Fruit fly (Drosophila melanogaster) whole organism, embryonic: ENCODE measurements around the gene Mdh1.

Experiments used
- Bteb2 ChIP-seq: fragments of 200-800 bp; sonication (Bioruptor generic); optimal IDR thresholded peaks from 2 replicates; lab custom pipeline; 2016; ENCODE audit warnings: missing biosample characterization, missing genetic modification characterization
- CG10462 ChIP-seq: fragments of 200-800 bp; sonication (Bioruptor generic); optimal IDR thresholded peaks from 2 replicates; lab custom pipeline; 2016; ENCODE audit warnings: missing biosample characterization, missing genetic modification characterization
- CG10979 ChIP-seq: fragments of 200-800 bp; sonication (Bioruptor generic); optimal IDR thresholded peaks from 2 replicates; lab custom pipeline; 2018; ENCODE audit warnings: missing biosample characterization, mild to moderate bottlenecking, missing genetic modification characterization, moderate library complexity
- CG11398 ChIP-seq: fragments of 200-800 bp; sonication (Bioruptor generic); optimal IDR thresholded peaks from 2 replicates; lab custom pipeline; 2016; ENCODE audit warnings: missing biosample characterization, missing genetic modification characterization
- CG12391 ChIP-seq: fragments of 200-800 bp; sonication (Bioruptor generic); optimal IDR thresholded peaks from 3 replicates; lab custom pipeline; 2018; ENCODE audit warnings: missing biosample characterization, mild to moderate bottlenecking, missing genetic modification characterization, moderate library complexity
- CG15269 ChIP-seq: fragments of 200-800 bp; sonication (Bioruptor generic); optimal IDR thresholded peaks from 2 replicates; lab custom pipeline; 2018; ENCODE audit warnings: missing biosample characterization, mild to moderate bottlenecking, missing genetic modification characterization, moderate library complexity
- CG15514 ChIP-seq: fragments of 200-800 bp; sonication (Bioruptor generic); optimal IDR thresholded peaks from 3 replicates; lab custom pipeline; 2017; ENCODE audit warnings: missing biosample characterization, missing genetic modification characterization, mild to moderate bottlenecking, moderate library complexity, missing genetic modification reagents
- CG17912 ChIP-seq: fragments of 200-800 bp; sonication (Bioruptor generic); optimal IDR thresholded peaks from 2 replicates; lab custom pipeline; 2018; ENCODE audit warnings: missing biosample characterization, mild to moderate bottlenecking, missing genetic modification characterization
- CG31224 ChIP-seq: fragments of 200-800 bp; sonication (Bioruptor generic); IDR thresholded peaks from 2 replicates; pipeline ENCODE4 v1.3.6; 2022; ENCODE audit warnings: missing biosample characterization, missing genetic modification characterization
- CG31388 ChIP-seq: fragments of 200-800 bp; sonication (Bioruptor generic); optimal IDR thresholded peaks from 2 replicates; lab custom pipeline; 2016; ENCODE audit warnings: missing biosample characterization, missing genetic modification characterization
- CG3281 ChIP-seq: fragments of 200-800 bp; sonication (Bioruptor generic); optimal IDR thresholded peaks from 3 replicates; lab custom pipeline; 2017; ENCODE audit warnings: missing biosample characterization, mild to moderate bottlenecking, missing genetic modification characterization
- CG34376 ChIP-seq: fragments of 200-800 bp; sonication (Bioruptor generic); optimal IDR thresholded peaks from 2 replicates; lab custom pipeline; 2018; ENCODE audit warnings: missing biosample characterization, mild to moderate bottlenecking, missing genetic modification characterization
- CG3847 ChIP-seq: fragments of 200-800 bp; sonication (Bioruptor generic); IDR thresholded peaks from 2 replicates; pipeline ENCODE4 v1.3.6; 2022; ENCODE audit warnings: missing biosample characterization, missing genetic modification characterization
- CG4820 ChIP-seq: fragments of 200-800 bp; sonication (Bioruptor generic); optimal IDR thresholded peaks from 3 replicates; lab custom pipeline; 2016; ENCODE audit warnings: missing biosample characterization, missing genetic modification characterization
- CG5180 ChIP-seq: fragments of 200-800 bp; sonication (Bioruptor generic); optimal IDR thresholded peaks from 3 replicates; lab custom pipeline; 2017; ENCODE audit warnings: missing biosample characterization, missing genetic modification characterization, mild to moderate bottlenecking, moderate library complexity, missing genetic modification reagents
- CG8281 ChIP-seq: fragments of 200-800 bp; sonication (Bioruptor generic); optimal IDR thresholded peaks from 2 replicates; lab custom pipeline; 2018; ENCODE audit warnings: missing biosample characterization, mild to moderate bottlenecking, missing genetic modification characterization, moderate library complexity
- CG8765 ChIP-seq: fragments of 200-800 bp; sonication (Bioruptor generic); IDR thresholded peaks from 2 replicates; pipeline ENCODE4 v1.3.6; 2022; ENCODE audit warnings: missing biosample characterization, missing genetic modification characterization
- Deaf1 ChIP-seq: fragments of 200-800 bp; optimal IDR thresholded peaks from 3 replicates; lab custom pipeline; 2019; ENCODE audit warnings: missing biosample characterization, mild to moderate bottlenecking, missing genetic modification characterization, moderate library complexity
- Dek ChIP-seq: fragments of 200-800 bp; sonication (Bioruptor generic); optimal IDR thresholded peaks from 3 replicates; lab custom pipeline; 2019; ENCODE audit warnings: missing biosample characterization, mild to moderate bottlenecking, missing genetic modification characterization, moderate library complexity
- Dp ChIP-seq: fragments of 200-800 bp; sonication (Bioruptor generic); optimal IDR thresholded peaks from 2 replicates; lab custom pipeline; 2018; ENCODE audit warnings: missing biosample characterization, mild to moderate bottlenecking, missing genetic modification characterization, moderate library complexity
- H2.0 ChIP-seq: fragments of 200-800 bp; sonication (Bioruptor generic); IDR thresholded peaks from 2 replicates; pipeline ENCODE4 v1.3.6; 2022; ENCODE audit warnings: missing biosample characterization, missing genetic modification characterization
- HLH3B ChIP-seq: fragments of 200-800 bp; sonication (Bioruptor generic); IDR thresholded peaks from 2 replicates; pipeline ENCODE4 v1.3.6; 2022; ENCODE audit warnings: missing biosample characterization, missing genetic modification characterization
- Hey ChIP-seq: fragments of 200-800 bp; sonication (Bioruptor generic); optimal IDR thresholded peaks from 3 replicates; lab custom pipeline; 2018; ENCODE audit warnings: missing biosample characterization, mild to moderate bottlenecking, missing genetic modification characterization
- Mad ChIP-seq: fragments of 200-800 bp; sonication (Bioruptor generic); optimal IDR thresholded peaks from 2 replicates; lab custom pipeline; 2016; ENCODE audit warnings: missing biosample characterization, missing genetic modification characterization
- Mes4 ChIP-seq: fragments of 200-800 bp; sonication (Bioruptor generic); optimal IDR thresholded peaks from 2 replicates; lab custom pipeline; 2016; ENCODE audit warnings: missing biosample characterization, missing genetic modification characterization
- Oli ChIP-seq: fragments of 200-800 bp; sonication (Bioruptor generic); optimal IDR thresholded peaks from 2 replicates; lab custom pipeline; 2018; ENCODE audit warnings: missing biosample characterization, mild to moderate bottlenecking, missing genetic modification characterization, moderate library complexity
- Six4 ChIP-seq: fragments of 200-800 bp; sonication (Bioruptor generic); optimal IDR thresholded peaks from 2 replicates; lab custom pipeline; 2016; ENCODE audit warnings: missing biosample characterization, missing genetic modification characterization
- Sry-β ChIP-seq: fragments of 200-800 bp; sonication (Bioruptor generic); optimal IDR thresholded peaks from 2 replicates; lab custom pipeline; 2018; ENCODE audit warnings: missing biosample characterization, mild to moderate bottlenecking, missing genetic modification characterization, moderate library complexity
- Sry-δ ChIP-seq: fragments of 200-800 bp; sonication (Bioruptor generic); optimal IDR thresholded peaks from 2 replicates; lab custom pipeline; 2016; ENCODE audit warnings: missing biosample characterization, missing genetic modification characterization
- Usf ChIP-seq: fragments of 200-800 bp; sonication (Bioruptor generic); optimal IDR thresholded peaks from 2 replicates; lab custom pipeline; 2017; ENCODE audit warnings: missing genotype, missing biosample characterization, missing genetic modification characterization
- abd-A ChIP-seq: fragments of 200-800 bp; sonication (Bioruptor generic); optimal IDR thresholded peaks from 3 replicates; lab custom pipeline; 2019; ENCODE audit warnings: missing biosample characterization, mild to moderate bottlenecking, missing genetic modification characterization, moderate library complexity
- ato ChIP-seq: fragments of 200-800 bp; sonication (Bioruptor generic); IDR thresholded peaks from 2 replicates; pipeline ENCODE4 v1.3.6; 2022; ENCODE audit warnings: missing biosample characterization, missing genetic modification characterization; ENCODE audit not compliant: partially characterized antibody
- crc ChIP-seq: fragments of 200-800 bp; sonication (Bioruptor generic); optimal IDR thresholded peaks from 2 replicates; lab custom pipeline; 2016; ENCODE audit warnings: missing biosample characterization, missing genetic modification characterization
- crol ChIP-seq: fragments of 200-800 bp; sonication (Bioruptor generic); IDR thresholded peaks from 2 replicates; pipeline ENCODE4 v1.3.6; 2022; ENCODE audit warnings: missing biosample characterization, missing genetic modification characterization
- da ChIP-seq: fragments of 200-800 bp; sonication (Bioruptor generic); optimal IDR thresholded peaks from 2 replicates; lab custom pipeline; 2016; ENCODE audit warnings: missing biosample characterization, missing genetic modification characterization
- disco-r ChIP-seq: fragments of 200-800 bp; sonication (Bioruptor generic); optimal IDR thresholded peaks from 2 replicates; lab custom pipeline; 2016; ENCODE audit warnings: missing biosample characterization, missing genetic modification characterization
- dmrt11E ChIP-seq: fragments of 200-800 bp; sonication (Bioruptor generic); optimal IDR thresholded peaks from 3 replicates; lab custom pipeline; 2018; ENCODE audit warnings: missing biosample characterization, mild to moderate bottlenecking, missing genetic modification characterization, moderate library complexity
- dmrt99B ChIP-seq: fragments of 200-800 bp; sonication (Bioruptor generic); optimal IDR thresholded peaks from 2 replicates; lab custom pipeline; 2018; ENCODE audit warnings: missing biosample characterization, mild to moderate bottlenecking, missing genetic modification characterization, moderate library complexity
- emc ChIP-seq: fragments of 200-800 bp; sonication (Bioruptor generic); optimal IDR thresholded peaks from 2 replicates; lab custom pipeline; 2016; ENCODE audit warnings: missing biosample characterization, missing genetic modification characterization
- gem ChIP-seq: fragments of 200-800 bp; sonication (Bioruptor generic); optimal IDR thresholded peaks from 2 replicates; lab custom pipeline; 2019; ENCODE audit warnings: missing biosample characterization, mild to moderate bottlenecking, missing genetic modification characterization, moderate library complexity
- gsb ChIP-seq: fragments of 200-800 bp; sonication (Bioruptor generic); IDR thresholded peaks from 2 replicates; pipeline ENCODE4 v1.3.6; 2022; ENCODE audit warnings: missing biosample characterization, missing genetic modification characterization
- ind ChIP-seq: fragments of 200-800 bp; sonication (Bioruptor generic); optimal IDR thresholded peaks from 3 replicates; lab custom pipeline; 2016; ENCODE audit warnings: missing biosample characterization, missing genetic modification characterization
- pb ChIP-seq: fragments of 200-800 bp; sonication (Bioruptor generic); optimal IDR thresholded peaks from 3 replicates; lab custom pipeline; 2016; ENCODE audit warnings: missing biosample characterization, missing genetic modification characterization
- phol ChIP-seq: fragments of 200-800 bp; sonication (Bioruptor generic); optimal IDR thresholded peaks from 3 replicates; lab custom pipeline; 2018; ENCODE audit warnings: missing biosample characterization, mild to moderate bottlenecking, missing genetic modification characterization, moderate library complexity
- slbo ChIP-seq: fragments of 200-800 bp; sonication (Bioruptor generic); IDR thresholded peaks from 2 replicates; pipeline ENCODE4 v1.3.6; 2022; ENCODE audit warnings: missing biosample characterization, missing genetic modification characterization
- toy ChIP-seq: fragments of 200-800 bp; sonication (Bioruptor generic); IDR thresholded peaks from 2 replicates; pipeline ENCODE4 v1.3.6; 2022; ENCODE audit warnings: missing biosample characterization, missing genetic modification characterization
- ttk ChIP-seq: fragments of 200-800 bp; sonication (Bioruptor generic); IDR thresholded peaks from 2 replicates; pipeline ENCODE4 v2.1.2; 2022; ENCODE audit warnings: missing biosample characterization, missing genetic modification characterization
- twi ChIP-seq: fragments of 200-800 bp; optimal IDR thresholded peaks from 2 replicates; lab custom pipeline; 2019; ENCODE audit warnings: missing biosample characterization, mild to moderate bottlenecking, missing genetic modification characterization, moderate library complexity
- vfl ChIP-seq: fragments of 200-800 bp; sonication (Bioruptor generic); optimal IDR thresholded peaks from 2 replicates; lab custom pipeline; 2016; ENCODE audit warnings: missing biosample characterization, missing genetic modification characterization
- zen ChIP-seq: fragments of 200-800 bp; sonication (Bioruptor generic); optimal IDR thresholded peaks from 3 replicates; lab custom pipeline; 2018; ENCODE audit warnings: missing biosample characterization, mild to moderate bottlenecking, missing genetic modification characterization, moderate library complexity

The Mdh1 gene

DNA sequence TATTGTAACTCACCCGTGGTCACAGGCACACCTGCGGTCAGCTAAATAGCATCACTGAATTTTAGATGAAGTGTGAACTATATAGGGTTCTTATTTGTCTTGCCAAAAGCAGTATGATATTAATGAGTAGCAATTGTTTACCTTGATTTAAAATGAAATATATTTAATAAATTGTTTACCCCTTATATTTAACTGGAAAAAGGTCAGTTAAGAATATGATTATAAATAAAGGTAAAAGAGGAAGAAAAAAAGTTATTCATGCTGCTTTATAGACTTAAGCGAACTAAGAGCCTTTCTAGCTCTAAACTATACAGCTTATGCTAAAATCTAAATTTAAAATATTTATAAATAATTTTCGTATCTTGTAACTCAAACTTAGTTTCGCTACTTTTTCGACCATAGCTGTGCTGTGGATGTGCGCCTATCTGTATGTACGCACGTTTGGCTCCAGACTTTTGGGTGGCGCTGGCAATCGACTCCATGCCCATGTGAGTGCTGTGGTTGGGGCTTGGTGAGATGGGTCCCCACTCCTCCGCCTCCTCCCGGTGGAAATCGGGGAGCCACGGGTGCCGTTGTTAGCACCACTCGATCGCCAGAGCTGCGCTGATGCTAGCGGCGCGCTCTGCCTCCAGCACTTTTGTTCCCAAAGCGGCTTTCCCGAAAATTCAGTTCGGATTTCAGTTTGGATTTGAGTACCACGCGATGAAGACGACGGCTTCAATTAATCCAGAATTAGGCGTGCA lies 46.1 kb upstream of the Mdh1 start, which contains the start of gene loh (continued):
- no peak for TF ChIP-seq emc
- peak; percentile 30 for TF ChIP-seq Sry-β
- TF ChIP-seq CG8281 (tag; lab: Kevin White, UChicago): no peak
- no peak for TF ChIP-seq CG17912 (GFP tag; lab: Kevin White, UChicago)
- TF ChIP-seq CG11398 (GFP tag; lab: Kevin White, UChicago): no peak
- no peak for TF ChIP-seq Bteb2 (GFP tag; lab: Kevin White, UChicago)
- no peak for TF ChIP-seq CG8765 (GFP tag; lab: Robert Waterston, UW)
- no peak for TF ChIP-seq Deaf1 (tag; lab: Kevin White, UChicago)
- no peak for TF ChIP-seq pb
- TF ChIP-seq slbo: no peak
- TF ChIP-seq crc (GFP tag; lab: Kevin White, UChicago): no peak
- TF ChIP-seq CG15514 (GFP tag; lab: Kevin White, UChicago): peak; percentile 12
- TF ChIP-seq CG34376 (GFP tag; lab: Kevin White, UChicago): no peak
- peak; percentile 42 for TF ChIP-seq twi (tag; lab: Kevin White, UChicago)
- no peak for TF ChIP-seq CG31224 (GFP tag; lab: Robert Waterston, UW)
- TF ChIP-seq dmrt99B: peak; percentile 64
- peak; percentile 3 for TF ChIP-seq Usf (GFP tag; lab: Kevin White, UChicago)
- peak; percentile 73 for TF ChIP-seq phol (tag; lab: Kevin White, UChicago)
- peak; percentile 77; the same call in 1 of the 2 replicates for TF ChIP-seq crol (GFP tag; lab: Robert Waterston, UW)
- no peak for TF ChIP-seq disco-r (GFP tag; lab: Kevin White, UChicago)
- TF ChIP-seq ato (GFP tag; lab: Robert Waterston, UW): no peak
- no peak for TF ChIP-seq CG31388
- peak; percentile 43 for TF ChIP-seq CG15269 (tag; lab: Kevin White, UChicago)
- TF ChIP-seq Sry-δ (GFP tag; lab: Kevin White, UChicago): no peak
- 0 out of 2 replicates have a peak, but pooled peaks have one; percentile 38 for TF ChIP-seq ttk (GFP tag; lab: Robert Waterston, UW)
- TF ChIP-seq abd-A (tag; lab: Kevin White, UChicago): no peak
- peak; percentile 65 for TF ChIP-seq CG5180 (GFP tag; lab: Kevin White, UChicago)
- TF ChIP-seq toy (GFP tag; lab: Robert Waterston, UW): no peak
- no peak for TF ChIP-seq Mes4 (GFP tag; lab: Kevin White, UChicago)
- TF ChIP-seq da: no peak
- TF ChIP-seq HLH3B (GFP tag; lab: Robert Waterston, UW): 0 out of 2 replicates have a peak, but pooled peaks have one; percentile 45
- TF ChIP-seq CG12391 (tag; lab: Kevin White, UChicago): peak; percentile 64
- no peak for TF ChIP-seq H2.0 (GFP tag; lab: Robert Waterston, UW)
- peak; percentile 35 for TF ChIP-seq dmrt11E
- no peak for TF ChIP-seq vfl
- TF ChIP-seq Dek (tag; lab: Kevin White, UChicago): no peak
- peak; percentile 52 for TF ChIP-seq CG4820
- TF ChIP-seq zen (tag; lab: Kevin White, UChicago): peak; percentile 21
- no peak for TF ChIP-seq Hey (tag; lab: Kevin White, UChicago)
- TF ChIP-seq CG3847 (GFP tag; lab: Robert Waterston, UW): no peak
- peak; percentile 74 for TF ChIP-seq Oli (tag; lab: Kevin White, UChicago)
- TF ChIP-seq gem: peak; percentile 79
- no peak for TF ChIP-seq gsb
- TF ChIP-seq Dp (GFP tag; lab: Kevin White, UChicago): no peak
- TF ChIP-seq CG10462 (GFP tag; lab: Kevin White, UChicago): no peak
- TF ChIP-seq CG10979 (tag; lab: Kevin White, UChicago): peak; percentile 76
- peak; percentile 50 for TF ChIP-seq CG3281
- peak; percentile 56 for TF ChIP-seq Six4 (GFP tag; lab: Kevin White, UChicago)
- peak; percentile 51 for TF ChIP-seq ind (GFP tag; lab: Kevin White, UChicago)
- TF ChIP-seq Mad (GFP tag; lab: Kevin White, UChicago): no peak
